Worm (Caenorhabditis elegans) whole organism, L1 larva: Measurements from ENCODE around the gene F46B6.9.

Experiments
- Y116A8C.19 ChIP-seq: sonication (generic microtip); optimal IDR thresholded peaks from 2 replicates; lab custom pipeline; 2016; ENCODE audit warnings: missing compliant biosample characterization, missing genetic modification characterization, borderline replicate concordance
- ceh-90 ChIP-seq: sonication (generic microtip); optimal IDR thresholded peaks from 2 replicates; lab custom pipeline; 2016; ENCODE audit warnings: missing genetic modification characterization, missing compliant biosample characterization
- efl-3 ChIP-seq: fragments of 200-800 bp; sonication (Bioruptor generic); optimal IDR thresholded peaks from 2 replicates; lab custom pipeline; 2018; ENCODE audit warnings: mild to moderate bottlenecking, missing genetic modification characterization, missing compliant biosample characterization
- lir-3 ChIP-seq: sonication (generic microtip); optimal IDR thresholded peaks from 2 replicates; lab custom pipeline; 2016; ENCODE audit warnings: mild to moderate bottlenecking, missing genetic modification characterization, moderate library complexity, missing compliant biosample characterization; ENCODE audit not compliant: poor library complexity
- lsy-2 ChIP-seq, 2 experiments: fragments of 150-350 bp; optimal IDR thresholded peaks; 2 replicates each; lab custom pipeline; 2014; ENCODE audit warnings: missing biosample characterization in 2 of 2, missing genetic modification characterization in 2 of 2
- mdl-1 ChIP-seq, 2 experiments: fragments of 150-350 bp; optimal IDR thresholded peaks; 2 replicates each; lab custom pipeline; 2014 to 2017; ENCODE audit warnings: missing biosample characterization in 2 of 2, missing genetic modification characterization in 2 of 2, inconsistent platforms in 1 of 2
- mep-1 ChIP-seq: fragments of 150-350 bp; optimal IDR thresholded peaks from 2 replicates; lab custom pipeline; 2014; ENCODE audit warnings: missing biosample characterization, missing genetic modification characterization
- nhr-237 ChIP-seq: fragments of 150-350 bp; optimal IDR thresholded peaks from 2 replicates; lab custom pipeline; 2014; ENCODE audit warnings: missing biosample characterization, missing genetic modification characterization
- nhr-76 ChIP-seq: sonication (generic microtip); optimal IDR thresholded peaks from 2 replicates; lab custom pipeline; 2017; ENCODE audit warnings: missing biosample characterization, missing genetic modification characterization
- nhr-77 ChIP-seq: fragments of 150-350 bp; optimal IDR thresholded peaks from 2 replicates; lab custom pipeline; 2014; ENCODE audit warnings: missing biosample characterization, missing genetic modification characterization
- snpc-4 ChIP-seq: fragments of 150-350 bp; optimal IDR thresholded peaks from 2 replicates; lab custom pipeline; 2014; ENCODE audit warnings: missing biosample characterization, missing genetic modification characterization
- snu-23 ChIP-seq: sonication (generic microtip); optimal IDR thresholded peaks from 2 replicates; lab custom pipeline; 2016; ENCODE audit warnings: missing genetic modification characterization, missing compliant biosample characterization
- zag-1 ChIP-seq: fragments of 150-350 bp; optimal IDR thresholded peaks from 2 replicates; lab custom pipeline; 2014; ENCODE audit warnings: missing biosample characterization, missing genetic modification characterization

ce11 chrV:9779418-9779817 is 17.2 kb upstream of the F46B6.9 start, which contains the start of gene F46B6.4:
- TF ChIP-seq lir-3 (no peak), nhr-76 (tag; lab: Kevin White, UChicago) (no peak), snpc-4 (tag; lab: Kevin White, UChicago) (no peak), lsy-2 (tag; optimal IDR thresholded peaks at IDR 0.05; lab: Kevin White, UChicago) (no peak), nhr-77 (no peak), mdl-1 (tag; optimal IDR thresholded peaks at IDR 0.05; lab: Kevin White, UChicago) (no peak), mep-1 (no peak), nhr-237 (no peak), efl-3 (no peak), ceh-90 (tag; lab: Kevin White, UChicago) (no peak), Y116A8C.19 (tag; lab: Kevin White, UChicago) (no peak), snu-23 (GFP tag; lab: Kevin White, UChicago) (no peak), zag-1 (tag; lab: Kevin White, UChicago) (no peak)
